Fruit fly (Drosophila melanogaster) whole organism, embryonic: ENCODE measurements around the gene CG3104.
A peak's percentile ranks its signal among the peaks of the same experiment; 100 is the strongest.

Experiments used
- ATbp ChIP-seq: fragments of 200-800 bp; sonication (Bioruptor generic); optimal IDR thresholded peaks from 2 replicates; lab custom pipeline; 2017; ENCODE audit warnings: missing biosample characterization, mild to moderate bottlenecking, missing genetic modification characterization, missing genetic modification reagents
- BtbVII ChIP-seq: fragments of 200-800 bp; sonication (Bioruptor generic); optimal IDR thresholded peaks from 3 replicates; lab custom pipeline; 2017; ENCODE audit warnings: missing biosample characterization, mild to moderate bottlenecking, missing genetic modification characterization
- CG1024 ChIP-seq: fragments of 200-800 bp; sonication (Bioruptor generic); IDR thresholded peaks from 2 replicates; pipeline ENCODE4 v1.3.6; 2022; ENCODE audit warnings: missing biosample characterization, missing genetic modification characterization
- CG10274 ChIP-seq: fragments of 200-800 bp; sonication (Bioruptor generic); optimal IDR thresholded peaks from 3 replicates; lab custom pipeline; 2017; ENCODE audit warnings: missing biosample characterization, mild to moderate bottlenecking, missing genetic modification characterization
- CG13123 ChIP-seq: fragments of 200-800 bp; sonication (Bioruptor generic); optimal IDR thresholded peaks from 2 replicates; lab custom pipeline; 2016; ENCODE audit warnings: missing biosample characterization, missing genetic modification characterization
- CG15514 ChIP-seq: fragments of 200-800 bp; sonication (Bioruptor generic); optimal IDR thresholded peaks from 3 replicates; lab custom pipeline; 2017; ENCODE audit warnings: missing biosample characterization, missing genetic modification characterization, mild to moderate bottlenecking, moderate library complexity, missing genetic modification reagents
- CG18619 ChIP-seq: fragments of 200-800 bp; sonication (Bioruptor generic); optimal IDR thresholded peaks from 3 replicates; lab custom pipeline; 2017; ENCODE audit warnings: missing biosample characterization, mild to moderate bottlenecking, missing genetic modification characterization
- CG2889 ChIP-seq: fragments of 200-800 bp; sonication (Bioruptor generic); IDR thresholded peaks from 3 replicates; pipeline ENCODE4 v1.3.6; 2022; ENCODE audit warnings: missing biosample characterization, missing genetic modification characterization
- CG33557 ChIP-seq: fragments of 200-800 bp; sonication (Bioruptor generic); optimal IDR thresholded peaks from 2 replicates; lab custom pipeline; 2019; ENCODE audit warnings: missing biosample characterization, mild to moderate bottlenecking, missing genetic modification characterization, moderate library complexity
- CG3847 ChIP-seq: fragments of 200-800 bp; sonication (Bioruptor generic); IDR thresholded peaks from 2 replicates; pipeline ENCODE4 v1.3.6; 2022; ENCODE audit warnings: missing biosample characterization, missing genetic modification characterization
- CG3995 ChIP-seq: fragments of 200-800 bp; sonication (Bioruptor generic); optimal IDR thresholded peaks from 3 replicates; lab custom pipeline; 2016; ENCODE audit warnings: missing biosample characterization, missing genetic modification characterization
- CG4360 ChIP-seq: fragments of 200-800 bp; sonication (Bioruptor generic); IDR thresholded peaks from 2 replicates; pipeline ENCODE4 v1.3.6; 2022; ENCODE audit warnings: missing biosample characterization, missing genetic modification characterization
- CG6813 ChIP-seq: fragments of 200-800 bp; sonication (Bioruptor generic); optimal IDR thresholded peaks from 2 replicates; lab custom pipeline; 2017; ENCODE audit warnings: missing biosample characterization, missing genetic modification characterization, mild to moderate bottlenecking, moderate library complexity, missing genetic modification reagents
- CG7745 ChIP-seq: fragments of 200-800 bp; sonication (Bioruptor generic); optimal IDR thresholded peaks from 2 replicates; lab custom pipeline; 2018; ENCODE audit warnings: missing biosample characterization, mild to moderate bottlenecking, missing genetic modification characterization, moderate library complexity
- CG8478 ChIP-seq: fragments of >200 bp; optimal IDR thresholded peaks from 2 replicates; lab custom pipeline; 2018
- D19A ChIP-seq: fragments of 200-800 bp; optimal IDR thresholded peaks from 3 replicates; lab custom pipeline; 2019; ENCODE audit warnings: missing biosample characterization, mild to moderate bottlenecking, missing genetic modification characterization, moderate library complexity
- Deaf1 ChIP-seq: fragments of 200-800 bp; optimal IDR thresholded peaks from 3 replicates; lab custom pipeline; 2019; ENCODE audit warnings: missing biosample characterization, mild to moderate bottlenecking, missing genetic modification characterization, moderate library complexity
- Eip74EF ChIP-seq, 2 experiments: fragments of 200-800 bp in 1 of 2; fragments of >200 bp in 1 of 2; sonication (Bioruptor generic) in 1 of 2; optimal IDR thresholded peaks; 2 replicates each; lab custom pipeline; 2017 to 2019; ENCODE audit warnings: missing biosample characterization in 2 of 2, missing genetic modification characterization in 2 of 2, mild to moderate bottlenecking in 1 of 2, moderate library complexity in 1 of 2
- Ets97D ChIP-seq: fragments of 200-800 bp; sonication (Bioruptor generic); optimal IDR thresholded peaks from 3 replicates; lab custom pipeline; 2016; ENCODE audit warnings: missing biosample characterization, missing genetic modification characterization
- Hand ChIP-seq: fragments of 200-800 bp; sonication (Bioruptor generic); optimal IDR thresholded peaks from 2 replicates; lab custom pipeline; 2017; ENCODE audit warnings: mild to moderate bottlenecking, missing biosample characterization, missing genetic modification reagents, missing genetic modification characterization
- HmgD ChIP-seq: fragments of 200-800 bp; sonication (Bioruptor generic); optimal IDR thresholded peaks from 3 replicates; lab custom pipeline; 2016; ENCODE audit warnings: missing biosample characterization, missing genetic modification characterization
- HmgZ ChIP-seq: fragments of 200-800 bp; sonication (Bioruptor generic); optimal IDR thresholded peaks from 2 replicates; lab custom pipeline; 2018; ENCODE audit warnings: missing biosample characterization, mild to moderate bottlenecking, missing genetic modification characterization
- Hr39 ChIP-seq: fragments of >200 bp; optimal IDR thresholded peaks from 2 replicates; lab custom pipeline; 2017
- Hr51 ChIP-seq, 2 experiments: fragments of 200-800 bp; sonication (Bioruptor generic); optimal IDR thresholded peaks; 2 replicates in 1 of 2; 3 replicates in 1 of 2; lab custom pipeline; 2016 to 2018; ENCODE audit warnings: missing biosample characterization in 2 of 2, missing genetic modification characterization in 2 of 2, mild to moderate bottlenecking in 1 of 2, moderate library complexity in 1 of 2
- Nf-YB ChIP-seq: fragments of 200-800 bp; sonication (Bioruptor generic); optimal IDR thresholded peaks from 3 replicates; lab custom pipeline; 2019; ENCODE audit warnings: missing biosample characterization, mild to moderate bottlenecking, missing genetic modification characterization, moderate library complexity
- Spps ChIP-seq: fragments of 200-800 bp; sonication (Bioruptor generic); optimal IDR thresholded peaks from 2 replicates; lab custom pipeline; 2018; ENCODE audit warnings: missing biosample characterization, mild to moderate bottlenecking, missing genetic modification characterization
- ase ChIP-seq: fragments of 200-800 bp; sonication (Bioruptor generic); IDR thresholded peaks from 3 replicates; pipeline ENCODE4 v1.3.6; 2022; ENCODE audit warnings: missing biosample characterization, missing genetic modification characterization
- bbx ChIP-seq: fragments of 200-800 bp; sonication (Bioruptor generic); IDR thresholded peaks from 2 replicates; pipeline ENCODE4 v1.3.6; 2022; ENCODE audit warnings: missing biosample characterization, missing genetic modification characterization; ENCODE audit not compliant: partially characterized antibody
- cg ChIP-seq: fragments of 200-800 bp; sonication (Bioruptor generic); optimal IDR thresholded peaks from 3 replicates; lab custom pipeline; 2019; ENCODE audit warnings: missing biosample characterization, mild to moderate bottlenecking, missing genetic modification characterization, moderate library complexity
- chm ChIP-seq: fragments of 200-800 bp; sonication (Bioruptor generic); IDR thresholded peaks from 2 replicates; pipeline ENCODE4 v1.3.6; 2022; ENCODE audit warnings: missing biosample characterization, missing genetic modification characterization
- dan ChIP-seq: fragments of 200-800 bp; sonication (Bioruptor generic); IDR thresholded peaks from 2 replicates; pipeline ENCODE4 v1.3.6; 2022; ENCODE audit warnings: missing biosample characterization, missing genetic modification characterization
- dpn ChIP-seq, 2 experiments: fragments of 200-800 bp; sonication (Bioruptor generic); optimal IDR thresholded peaks; 3 replicates each; lab custom pipeline; 2016; ENCODE audit warnings: missing biosample characterization in 2 of 2, missing genetic modification characterization in 2 of 2
- fd102C ChIP-seq: fragments of 200-800 bp; sonication (Bioruptor generic); optimal IDR thresholded peaks from 2 replicates; lab custom pipeline; 2018; ENCODE audit warnings: missing biosample characterization, mild to moderate bottlenecking, missing genetic modification characterization, moderate library complexity
- fd96Cb ChIP-seq: fragments of 200-800 bp; sonication (Bioruptor generic); optimal IDR thresholded peaks from 2 replicates; lab custom pipeline; 2018; ENCODE audit warnings: missing biosample characterization, mild to moderate bottlenecking, missing genetic modification characterization, moderate library complexity
- ftz-f1 ChIP-seq: fragments of 200-800 bp; sonication (Bioruptor generic); optimal IDR thresholded peaks from 2 replicates; lab custom pipeline; 2016; ENCODE audit warnings: missing biosample characterization, missing genetic modification characterization
- grau ChIP-seq: fragments of 200-800 bp; optimal IDR thresholded peaks from 3 replicates; lab custom pipeline; 2019; ENCODE audit warnings: missing biosample characterization, mild to moderate bottlenecking, missing genetic modification characterization, moderate library complexity
- gt ChIP-seq: fragments of 200-800 bp; sonication (Bioruptor generic); IDR thresholded peaks from 2 replicates; pipeline ENCODE4 v1.3.6; 2022; ENCODE audit warnings: missing biosample characterization, missing genetic modification characterization
- mam ChIP-seq: fragments of 200-800 bp; sonication (Bioruptor generic); optimal IDR thresholded peaks from 3 replicates; lab custom pipeline; 2016; ENCODE audit warnings: missing biosample characterization, missing genetic modification characterization
- nau ChIP-seq: fragments of 200-800 bp; sonication (Bioruptor generic); optimal IDR thresholded peaks from 3 replicates; lab custom pipeline; 2017; ENCODE audit warnings: missing biosample characterization, mild to moderate bottlenecking, missing genetic modification characterization, missing genetic modification reagents
- nmo ChIP-seq: fragments of 200-800 bp; sonication (Bioruptor generic); optimal IDR thresholded peaks from 2 replicates; lab custom pipeline; 2018; ENCODE audit warnings: missing biosample characterization, mild to moderate bottlenecking, missing genetic modification characterization, moderate library complexity
- p53 ChIP-seq: fragments of 200-800 bp; sonication (Bioruptor generic); optimal IDR thresholded peaks from 2 replicates; lab custom pipeline; 2016; ENCODE audit warnings: missing biosample characterization, missing genetic modification characterization
- pfk ChIP-seq: fragments of 200-800 bp; sonication (Bioruptor generic); optimal IDR thresholded peaks from 2 replicates; lab custom pipeline; 2018; ENCODE audit warnings: missing biosample characterization, mild to moderate bottlenecking, missing genetic modification characterization, moderate library complexity
- pita ChIP-seq: fragments of 200-800 bp; sonication (Bioruptor generic); optimal IDR thresholded peaks from 2 replicates; lab custom pipeline; 2017; ENCODE audit warnings: missing biosample characterization, mild to moderate bottlenecking, missing genetic modification characterization
- ranshi ChIP-seq: fragments of 200-800 bp; sonication (Bioruptor generic); IDR thresholded peaks from 2 replicates; pipeline ENCODE4 v1.3.6; 2022; ENCODE audit warnings: missing biosample characterization, missing genetic modification characterization
- ro ChIP-seq: fragments of 200-800 bp; sonication (Bioruptor generic); IDR thresholded peaks from 2 replicates; pipeline ENCODE4 v1.3.6; 2022; ENCODE audit warnings: missing biosample characterization, missing genetic modification characterization
- shn ChIP-seq: fragments of 200-800 bp; sonication (Bioruptor generic); optimal IDR thresholded peaks from 3 replicates; lab custom pipeline; 2016; ENCODE audit warnings: missing biosample characterization, missing genetic modification characterization
- sisA ChIP-seq: fragments of 200-800 bp; sonication (Bioruptor generic); IDR thresholded peaks from 2 replicates; pipeline ENCODE4 v1.3.6; 2022; ENCODE audit warnings: missing biosample characterization, missing genetic modification characterization
- tll ChIP-seq, 2 experiments: fragments of 200-800 bp in 1 of 2; fragments of >200 bp in 1 of 2; sonication (Bioruptor generic) in 1 of 2; optimal IDR thresholded peaks; 2 replicates each; lab custom pipeline; 2017 to 2019; ENCODE audit warnings: missing biosample characterization in 2 of 2, missing genetic modification characterization in 2 of 2, mild to moderate bottlenecking in 1 of 2, moderate library complexity in 1 of 2
- tna ChIP-seq: fragments of 200-800 bp; sonication (Bioruptor generic); IDR thresholded peaks from 2 replicates; pipeline ENCODE4 v1.3.6; 2022; ENCODE audit warnings: missing biosample characterization, missing genetic modification characterization; ENCODE audit not compliant: partially characterized antibody
- twi ChIP-seq: fragments of 200-800 bp; optimal IDR thresholded peaks from 2 replicates; lab custom pipeline; 2019; ENCODE audit warnings: missing biosample characterization, mild to moderate bottlenecking, missing genetic modification characterization, moderate library complexity

The CG3104 gene

dm6 chr2L:2878188-2878587 is 22.6 kb upstream of the CG3104 start, which contains the start of the genes Prx6a and Sbat (continued):
- TF ChIP-seq Deaf1 (tag; lab: Kevin White, UChicago) = peak; percentile 35
- TF ChIP-seq CG33557 = peak; percentile 66
- TF ChIP-seq BtbVII (GFP tag; lab: Kevin White, UChicago) = no peak
- peak; percentile 4 for TF ChIP-seq nau (GFP tag; lab: Kevin White, UChicago)
- no peak for TF ChIP-seq gt (GFP tag; lab: Robert Waterston, UW)
- peak; percentile 20 for TF ChIP-seq fd102C (GFP tag; lab: Kevin White, UChicago)
- TF ChIP-seq pita (GFP tag; lab: Kevin White, UChicago) = no peak
- TF ChIP-seq CG13123 (GFP tag; lab: Kevin White, UChicago) = peak; percentile 56
- TF ChIP-seq CG4360 (GFP tag; lab: Robert Waterston, UW) = no peak
- TF ChIP-seq Spps (tag; lab: Kevin White, UChicago) = peak; percentile 38
- TF ChIP-seq Hr51 (GFP tag; optimal IDR thresholded peaks at IDR 0.05; lab: Kevin White, UChicago) = peak; percentile 55 to 73
- TF ChIP-seq chm (GFP tag; lab: Robert Waterston, UW) = no peak
- peak; percentile 60 for TF ChIP-seq fd96Cb
- TF ChIP-seq HmgZ = peak; percentile 92
- peak; percentile 95 for TF ChIP-seq cg (GFP tag; lab: Kevin White, UChicago)
- TF ChIP-seq mam = peak; percentile 83
- TF ChIP-seq ftz-f1 (GFP tag; lab: Kevin White, UChicago) = no peak
- TF ChIP-seq grau (tag; lab: Kevin White, UChicago) = peak; percentile 80
- peak; percentile 68 for TF ChIP-seq CG2889
- TF ChIP-seq CG8478 (lab: Kevin White, UChicago) = peak; percentile 88
- TF ChIP-seq CG3995 (GFP tag; lab: Kevin White, UChicago) = peak; percentile 34
- peak; percentile 75 for TF ChIP-seq shn (GFP tag; lab: Kevin White, UChicago)
- peak; percentile 46 for TF ChIP-seq Ets97D (GFP tag; lab: Kevin White, UChicago)
- peak; percentile 17 for TF ChIP-seq pfk (GFP tag; lab: Kevin White, UChicago)
- TF ChIP-seq CG15514 (GFP tag; lab: Kevin White, UChicago) = peak; percentile 100
- no peak for TF ChIP-seq tna (GFP tag; lab: Robert Waterston, UW)
- TF ChIP-seq dan = no peak
- peak; percentile 70 for TF ChIP-seq sisA (GFP tag; lab: Robert Waterston, UW)
- peak; percentile 68 for TF ChIP-seq twi
- TF ChIP-seq ro = 0 out of 2 replicates have a peak, but pooled peaks have one; percentile 6
- no peak for TF ChIP-seq Hr39 (lab: Kevin White, UChicago)
- no peak for TF ChIP-seq CG7745 (tag; lab: Kevin White, UChicago)
- TF ChIP-seq HmgD (GFP tag; lab: Kevin White, UChicago) = peak; percentile 75
- peak; percentile 87 for TF ChIP-seq ranshi
- TF ChIP-seq nmo = peak; percentile 86
- TF ChIP-seq p53 (GFP tag; lab: Kevin White, UChicago) = peak; percentile 52
- TF ChIP-seq dpn (GFP tag; optimal IDR thresholded peaks at IDR 0.05; lab: Kevin White, UChicago) = peak; percentile 74
- no peak for TF ChIP-seq Hand (GFP tag; lab: Kevin White, UChicago)
- peak; percentile 30 for TF ChIP-seq Nf-YB (GFP tag; lab: Kevin White, UChicago)
- 0 out of 2 replicates have a peak, but pooled peaks have one; percentile 19 for TF ChIP-seq CG1024 (GFP tag; lab: Robert Waterston, UW)
- TF ChIP-seq CG10274 (GFP tag; lab: Kevin White, UChicago) = peak; percentile 40
- peak; percentile 44 for TF ChIP-seq CG18619
- TF ChIP-seq bbx (GFP tag; lab: Robert Waterston, UW) = no peak
- peak; percentile 4 for TF ChIP-seq ATbp (GFP tag; lab: Kevin White, UChicago)
- TF ChIP-seq CG3847 (GFP tag; lab: Robert Waterston, UW) = peak; percentile 71
- TF ChIP-seq D19A (tag; lab: Kevin White, UChicago) = peak; percentile 38
- TF ChIP-seq ase (GFP tag; lab: Robert Waterston, UW) = peak; percentile 52; the same call in 1 of the 3 replicates
- peak in 1 of 2 experiments; percentile 64 for TF ChIP-seq tll (GFP tag; optimal IDR thresholded peaks at IDR 0.05; lab: Kevin White, UChicago)
- no peak for TF ChIP-seq Eip74EF (GFP tag; optimal IDR thresholded peaks at IDR 0.05; lab: Kevin White, UChicago)
- TF ChIP-seq CG6813 = peak; percentile 25
